Fruit fly (Drosophila melanogaster): ENCODE results near the gene Or71a.

Or71a gene

dm6 chr3L:15054035-15054434 is 24.2 kb downstream of the Or71a start, which contains the start of gene CG18649 (continued):
- TF ChIP-seq CG17186 (GFP tag; optimal IDR thresholded peaks at IDR 0.05) (no peak), otp (GFP tag; IDR thresholded peaks at IDR 0.05) (no peak), klu (GFP tag; IDR thresholded peaks at IDR 0.05) (no peak), TFAM (GFP tag; optimal IDR thresholded peaks at IDR 0.05) (no peak), Side (GFP tag; optimal IDR thresholded peaks at IDR 0.05) (no peak), CG5180 (GFP tag; optimal IDR thresholded peaks at IDR 0.05) (no peak), NfI (GFP tag; optimal IDR thresholded peaks at IDR 0.05) (no peak), CG6689 (GFP tag; IDR thresholded peaks at IDR 0.05) (0 out of 2 replicates have a peak, but pooled peaks have one; percentile 6), CG12744 (GFP tag; optimal IDR thresholded peaks at IDR 0.05) (no peak), CG10321 (GFP tag; IDR thresholded peaks at IDR 0.05) (no peak), ind (GFP tag; optimal IDR thresholded peaks at IDR 0.05) (peak; percentile 29), CG43689 (GFP tag; IDR thresholded peaks at IDR 0.05) (no peak)

- TF ChIP-seq sens (GFP tag) = peak; percentile 50
- TF ChIP-seq CG18599 (GFP tag; optimal IDR thresholded peaks at IDR 0.05) = no peak
- TF ChIP-seq gcm (GFP tag; optimal IDR thresholded peaks at IDR 0.05) = no peak
- TF ChIP-seq CG17328 (GFP tag; IDR thresholded peaks at IDR 0.05) = no peak
Observed at dm6 chr3L:15053251-15053650, 25.0 kb downstream of the Or71a start, which contains the start of gene CG43680. CG43680 (minus strand) TSS chr3L:15053351.

- no peak for TF ChIP-seq ab (GFP tag; optimal IDR thresholded peaks at IDR 0.05)
- TF ChIP-seq chif (GFP tag; optimal IDR thresholded peaks at IDR 0.05) = no peak
- no peak for TF ChIP-seq Hr3 (GFP tag; optimal IDR thresholded peaks at IDR 0.05)
Observed at dm6 chr3L:15052390-15052789, 25.9 kb downstream of the Or71a start, which contains the start of gene CG13461. CG13461 (minus strand) TSS chr3L:15052490.

- no peak for TF ChIP-seq pros (GFP tag; optimal IDR thresholded peaks at IDR 0.05)
- no peak for TF ChIP-seq CoRest (tag; optimal IDR thresholded peaks at IDR 0.05)
- TF ChIP-seq Dip3 (GFP tag; optimal IDR thresholded peaks at IDR 0.05) = no peak
Observed at dm6 chr3L:15051325-15051724, 26.9 kb downstream of the Or71a start, which contains the start of gene CG43679. CG43679 (minus strand) TSS chr3L:15051425.

- TF ChIP-seq CG18599 (GFP tag; optimal IDR thresholded peaks at IDR 0.05) = peak; percentile 45
- TF ChIP-seq CG7556 (GFP tag; optimal IDR thresholded peaks at IDR 0.05) = no peak
- peak; percentile 0 for TF ChIP-seq Hmr (GFP tag; optimal IDR thresholded peaks at IDR 0.05)
- TF ChIP-seq CG13894 (tag; optimal IDR thresholded peaks at IDR 0.05) = no peak
- no peak for TF ChIP-seq CG11085 (GFP tag; IDR thresholded peaks at IDR 0.05)
- no peak for TF ChIP-seq ap (GFP tag; IDR thresholded peaks at IDR 0.05)
- no peak for TF ChIP-seq Optix (GFP tag; IDR thresholded peaks at IDR 0.05)
- TF ChIP-seq lab (GFP tag; optimal IDR thresholded peaks at IDR 0.05) = peak; percentile 20
Observed at dm6 chr3L:15050706-15051105, 27.5 kb downstream of the Or71a start, which contains the start of gene CG12310. CG12310 (minus strand) TSS chr3L:15050806.

- TF ChIP-seq Ets65A (GFP tag) = peak; percentile 36
- TF ChIP-seq Blimp-1 (GFP tag; optimal IDR thresholded peaks at IDR 0.05) = no peak
Observed at dm6 chr3L:15050109-15050508, 28.1 kb downstream of the Or71a start, which contains the start of gene CG18581. CG18581 (minus strand) TSS chr3L:15050209.
